Worm (Caenorhabditis elegans): ENCODE measurements around the gene pho-13.

Gene pho-13

ce11 chrII:8818978-8819896 is 12.4 kb upstream of the pho-13 start, which contains the start of gene F46C5.10:
F46C5.10 (minus strand) TSS chrII:8819028.
- TF ChIP-seq ztf-4 (tag; optimal IDR thresholded peaks at IDR 0.05), result no peak
- TF ChIP-seq hmg-11 (tag; optimal IDR thresholded peaks at IDR 0.05), result no peak
- no peak for TF ChIP-seq nhr-77 (tag; optimal IDR thresholded peaks at IDR 0.05)
- TF ChIP-seq fkh-2 (tag; optimal IDR thresholded peaks at IDR 0.05), result no peak
- TF ChIP-seq elt-1 (tag; optimal IDR thresholded peaks at IDR 0.05), result no peak
- TF ChIP-seq mml-1 (tag; optimal IDR thresholded peaks at IDR 0.05), result no peak
- TF ChIP-seq tbx-2 (tag; optimal IDR thresholded peaks at IDR 0.05), result no peak
- TF ChIP-seq nhr-237 (tag; optimal IDR thresholded peaks at IDR 0.05), result no peak
- no peak for TF ChIP-seq unc-39 (tag; optimal IDR thresholded peaks at IDR 0.05)
- TF ChIP-seq nhr-28 (tag; optimal IDR thresholded peaks at IDR 0.05), result peak; percentile 9
- TF ChIP-seq daf-12 (tag; optimal IDR thresholded peaks at IDR 0.05), result no peak
- TF ChIP-seq nfya-1 (tag; optimal IDR thresholded peaks at IDR 0.05; ENCODE audit: insufficient read depth), result no peak
- no peak for TF ChIP-seq elt-2 (tag; optimal IDR thresholded peaks at IDR 0.05)
- no peak for TF ChIP-seq unc-62 (GFP tag; optimal IDR thresholded peaks at IDR 0.05)
- peak; percentile 88 for TF ChIP-seq nhr-43 (tag; optimal IDR thresholded peaks at IDR 0.05; ENCODE audit: poor library complexity, severe bottlenecking)
- TF ChIP-seq lin-39 (tag; optimal IDR thresholded peaks at IDR 0.05), result no peak
- TF ChIP-seq fos-1 (tag; optimal IDR thresholded peaks at IDR 0.05), result no peak
- peak; percentile 49 for TF ChIP-seq nhr-25 (tag; optimal IDR thresholded peaks at IDR 0.05)
- no peak for TF ChIP-seq zag-1 (tag; optimal IDR thresholded peaks at IDR 0.05)
- TF ChIP-seq fkh-10 (GFP tag; optimal IDR thresholded peaks at IDR 0.05), result no peak
- no peak for TF ChIP-seq ceh-82 (tag; optimal IDR thresholded peaks at IDR 0.05)
- no peak for TF ChIP-seq nhr-67 (tag; optimal IDR thresholded peaks at IDR 0.05)
- no peak for TF ChIP-seq egl-27 (tag; optimal IDR thresholded peaks at IDR 0.05)
- TF ChIP-seq ama-1 (optimal IDR thresholded peaks at IDR 0.05), result no peak
- no peak for TF ChIP-seq pha-4 (tag; optimal IDR thresholded peaks at IDR 0.05)
- no peak for TF ChIP-seq ceh-28 (tag; optimal IDR thresholded peaks at IDR 0.05)
- peak; percentile 69 for TF ChIP-seq nhr-23 (tag; optimal IDR thresholded peaks at IDR 0.05)
- TF ChIP-seq jun-1 (tag; optimal IDR thresholded peaks at IDR 0.05), result no peak
- no peak for TF ChIP-seq nhr-11 (tag; optimal IDR thresholded peaks at IDR 0.05)
- TF ChIP-seq ztf-11 (tag; optimal IDR thresholded peaks at IDR 0.05), result no peak
- no peak for TF ChIP-seq snpc-4 (tag; optimal IDR thresholded peaks at IDR 0.05)
- TF ChIP-seq sea-2 (GFP tag; optimal IDR thresholded peaks at IDR 0.05), result no peak
- TF ChIP-seq mdl-1 (tag; optimal IDR thresholded peaks at IDR 0.05), result no peak
- no peak for TF ChIP-seq eor-1 (tag; optimal IDR thresholded peaks at IDR 0.05)
- TF ChIP-seq lsy-12 (tag; optimal IDR thresholded peaks at IDR 0.05), result no peak
- no peak for TF ChIP-seq R02D3.7 (tag; optimal IDR thresholded peaks at IDR 0.05)

- TF ChIP-seq ceh-16 (tag; optimal IDR thresholded peaks at IDR 0.05) (no peak), nhr-67 (tag; optimal IDR thresholded peaks at IDR 0.05) (no peak), nhr-43 (tag; optimal IDR thresholded peaks at IDR 0.05; ENCODE audit: poor library complexity, severe bottlenecking) (peak; percentile 98), skn-1 (tag; optimal IDR thresholded peaks at IDR 0.05) (no peak), pha-4 (tag; optimal IDR thresholded peaks at IDR 0.05) (no peak), egl-27 (tag; optimal IDR thresholded peaks at IDR 0.05) (peak; percentile 35), elt-3 (tag; optimal IDR thresholded peaks at IDR 0.05) (peak in 2 of 3 experiments; percentile 39 to 62), nhr-76 (tag; optimal IDR thresholded peaks at IDR 0.05) (no peak), nfya-1 (tag; optimal IDR thresholded peaks at IDR 0.05; ENCODE audit: insufficient read depth) (no peak), mml-1 (tag; optimal IDR thresholded peaks at IDR 0.05) (no peak), tbx-2 (tag; optimal IDR thresholded peaks at IDR 0.05) (peak; percentile 8), ama-1 (optimal IDR thresholded peaks at IDR 0.05) (peak; percentile 68), ztf-4 (tag; optimal IDR thresholded peaks at IDR 0.05) (no peak), nhr-23 (tag; optimal IDR thresholded peaks at IDR 0.05) (peak; percentile 70), nhr-25 (tag; optimal IDR thresholded peaks at IDR 0.05) (peak; percentile 87), mdl-1 (tag; optimal IDR thresholded peaks at IDR 0.05) (peak; percentile 27)
Measured at ce11 chrII:8818257-8818656, 11.4 kb upstream of the pho-13 start.
